Fruit fly (Drosophila melanogaster): ENCODE results near the gene alpha-Est4.

alpha-Est4 gene

DNA sequence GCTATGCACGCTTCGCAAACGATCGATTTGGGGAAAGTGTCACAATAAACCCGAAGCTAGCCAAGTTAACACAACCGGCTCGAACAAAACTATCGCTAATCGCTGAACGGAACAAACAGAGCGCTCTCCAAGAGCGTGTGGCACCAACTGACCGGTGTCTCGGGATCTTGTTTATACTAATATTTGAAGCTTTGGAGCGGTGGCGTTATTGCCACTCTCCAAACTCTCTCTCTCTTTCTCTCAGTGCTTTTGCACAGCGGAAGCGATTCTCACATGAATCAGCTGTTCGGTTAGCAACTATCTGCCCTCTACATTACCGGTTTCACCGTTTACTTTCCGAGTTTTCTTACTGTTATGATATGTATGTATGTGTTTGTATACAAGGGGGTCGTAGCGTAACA lies 47.0 kb downstream of the alpha-Est4 start (continued):
- TF ChIP-seq CG17385 (GFP tag; optimal IDR thresholded peaks at IDR 0.05) (peak; percentile 12), Vsx1 (GFP tag; optimal IDR thresholded peaks at IDR 0.05) (no peak), ci (GFP tag; IDR thresholded peaks at IDR 0.05) (peak; percentile 50; the same call in 1 of the 3 replicates), CG18262 (tag; optimal IDR thresholded peaks at IDR 0.05) (no peak), CG12942 (GFP tag; optimal IDR thresholded peaks at IDR 0.05) (no peak), CG6175 (GFP tag; IDR thresholded peaks at IDR 0.05) (0 out of 3 replicates have a peak, but pooled peaks have one; percentile 60), crp (GFP tag; optimal IDR thresholded peaks at IDR 0.05) (peak in 1 of 2 experiments; percentile 72), CG11723 (GFP tag; optimal IDR thresholded peaks at IDR 0.05) (no peak), Deaf1 (tag; optimal IDR thresholded peaks at IDR 0.05) (peak; percentile 74), CG13894 (tag; optimal IDR thresholded peaks at IDR 0.05) (peak; percentile 30), bbx (GFP tag; IDR thresholded peaks at IDR 0.05; ENCODE audit: partially characterized antibody) (no peak)

DNA sequence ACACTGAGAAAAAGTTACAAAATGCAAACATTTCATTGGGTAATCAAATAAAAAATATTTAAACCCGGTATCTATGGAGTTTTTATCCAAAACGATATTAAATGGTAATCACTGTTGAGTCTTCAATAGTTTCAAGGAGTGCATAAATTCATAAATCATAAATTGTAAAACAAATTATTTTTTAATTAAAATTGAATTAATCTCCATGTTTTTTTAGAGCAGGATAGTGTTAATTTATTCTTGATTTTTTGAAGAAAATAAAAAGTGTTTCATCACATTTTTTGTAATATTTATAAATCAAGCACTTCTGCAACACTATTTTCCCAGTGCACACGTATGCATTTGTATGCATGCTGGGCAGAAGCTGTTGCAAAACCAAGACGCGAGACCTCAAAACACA lies 47.5 kb downstream of the alpha-Est4 start:
- TF ChIP-seq ind (GFP tag; optimal IDR thresholded peaks at IDR 0.05), result peak; percentile 50
- peak; percentile 33; the same call in 1 of the 2 replicates for TF ChIP-seq CG14441 (GFP tag; IDR thresholded peaks at IDR 0.05)
- peak; percentile 27 for TF ChIP-seq CG6654 (GFP tag; optimal IDR thresholded peaks at IDR 0.05)
- TF ChIP-seq row (GFP tag; IDR thresholded peaks at IDR 0.05), result peak; percentile 44
- no peak for TF ChIP-seq hkb (optimal IDR thresholded peaks at IDR 0.05)
- peak; percentile 67 for TF ChIP-seq hkb (GFP tag; IDR thresholded peaks at IDR 0.05)
- TF ChIP-seq tin (GFP tag; optimal IDR thresholded peaks at IDR 0.05), result peak; percentile 16
- no peak for TF ChIP-seq Scr (GFP tag; IDR thresholded peaks at IDR 0.05; ENCODE audit: partially characterized antibody)
- no peak for TF ChIP-seq da (GFP tag; optimal IDR thresholded peaks at IDR 0.05)
- peak; percentile 90 for TF ChIP-seq CG11504 (tag; optimal IDR thresholded peaks at IDR 0.05)
- peak; percentile 62 for TF ChIP-seq CG4820 (GFP tag; optimal IDR thresholded peaks at IDR 0.05)
- TF ChIP-seq Hr3 (GFP tag; optimal IDR thresholded peaks at IDR 0.05), result peak; percentile 44
- peak; percentile 50 for TF ChIP-seq CG10209 (GFP tag; optimal IDR thresholded peaks at IDR 0.05)
- no peak for TF ChIP-seq CG6791 (GFP tag; IDR thresholded peaks at IDR 0.05; ENCODE audit: partially characterized antibody)
- peak; percentile 69 for TF ChIP-seq sens (GFP tag)
- no peak for TF ChIP-seq crp (GFP tag; optimal IDR thresholded peaks at IDR 0.05)
- peak; percentile 16 for TF ChIP-seq CG1603 (tag; optimal IDR thresholded peaks at IDR 0.05)
- peak; percentile 40 for TF ChIP-seq CG18764 (GFP tag; optimal IDR thresholded peaks at IDR 0.05)
- TF ChIP-seq Drgx (GFP tag; IDR thresholded peaks at IDR 0.05), result peak; percentile 51
- TF ChIP-seq CG31441 (GFP tag; IDR thresholded peaks at IDR 0.05), result peak; percentile 89
- peak; percentile 66 for TF ChIP-seq Ptx1 (GFP tag; IDR thresholded peaks at IDR 0.05)
- 0 out of 3 replicates have a peak, but pooled peaks have one; percentile 46 for TF ChIP-seq CG34422 (GFP tag; IDR thresholded peaks at IDR 0.05)
- TF ChIP-seq ewg (GFP tag; optimal IDR thresholded peaks at IDR 0.05), result peak; percentile 48
- peak; percentile 43 for TF ChIP-seq CG10654 (GFP tag; optimal IDR thresholded peaks at IDR 0.05)
- TF ChIP-seq Dref (GFP tag; IDR thresholded peaks at IDR 0.05), result no peak
- TF ChIP-seq CoRest (tag; optimal IDR thresholded peaks at IDR 0.05), result peak; percentile 78
- TF ChIP-seq unc-4 (GFP tag; IDR thresholded peaks at IDR 0.05; ENCODE audit: partially characterized antibody), result no peak
- TF ChIP-seq eve (GFP tag; optimal IDR thresholded peaks at IDR 0.05), result peak in 1 of 2 experiments; percentile 50
- TF ChIP-seq CG2202 (tag; optimal IDR thresholded peaks at IDR 0.05), result no peak
- no peak for TF ChIP-seq amos (GFP tag; IDR thresholded peaks at IDR 0.05; ENCODE audit: partially characterized antibody)
- no peak for TF ChIP-seq CG14667 (GFP tag; IDR thresholded peaks at IDR 0.05)
- TF ChIP-seq lab (GFP tag; optimal IDR thresholded peaks at IDR 0.05), result peak; percentile 4
- TF ChIP-seq CG1602 (GFP tag; optimal IDR thresholded peaks at IDR 0.05), result peak; percentile 55
- TF ChIP-seq bowl (GFP tag; IDR thresholded peaks at IDR 0.05), result no peak
- peak; percentile 9 for TF ChIP-seq CG10147 (GFP tag; optimal IDR thresholded peaks at IDR 0.05)
- TF ChIP-seq Tbp (GFP tag; optimal IDR thresholded peaks at IDR 0.05), result no peak
- no peak for TF ChIP-seq GATAe (GFP tag; conservative IDR thresholded peaks at IDR 0.05)
- TF ChIP-seq CG31365 (tag; optimal IDR thresholded peaks at IDR 0.05), result no peak
- TF ChIP-seq CG18476 (GFP tag; optimal IDR thresholded peaks at IDR 0.05), result peak; percentile 5
- TF ChIP-seq chif (GFP tag; optimal IDR thresholded peaks at IDR 0.05), result no peak

All from whole organism, embryonic.